Fruit fly (Drosophila melanogaster) S2 (cell line): ENCODE measurements around the gene dpr6.

Experiments
- CG8478 ChIP-seq: fragments of >200 bp; optimal IDR thresholded peaks from 2 replicates; lab custom pipeline; 2018
- CTCF ChIP-seq, 2 experiments: fragments of >200 bp; optimal IDR thresholded peaks; 2 replicates each; lab custom pipeline; 2018

DNA sequence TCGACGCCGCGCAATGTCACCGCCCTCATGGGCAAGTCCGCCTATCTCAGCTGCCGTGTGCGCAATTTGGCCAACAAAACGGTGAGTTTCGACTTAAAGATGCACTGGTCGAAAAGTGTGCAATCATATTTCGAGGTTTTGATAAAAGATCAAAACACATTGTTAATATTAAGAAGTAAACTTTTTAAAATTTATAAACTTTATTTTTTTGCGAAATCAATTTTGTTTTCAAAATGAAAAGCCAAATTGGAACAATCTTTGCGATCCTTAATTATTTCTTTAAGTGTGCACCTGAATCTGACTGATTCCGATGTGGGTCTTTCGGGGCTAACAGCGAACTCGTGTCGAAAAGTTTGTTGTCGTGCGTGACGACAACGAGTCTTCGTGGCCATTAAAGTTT, 58.9 kb downstream of the dpr6 start:
- TF ChIP-seq CG8478 (no peak), CTCF (optimal IDR thresholded peaks at IDR 0.05; lab: Kevin White, UChicago) (no peak)
